Worm (Caenorhabditis elegans): ENCODE measurements around the gene sqst-4.

DNA sequence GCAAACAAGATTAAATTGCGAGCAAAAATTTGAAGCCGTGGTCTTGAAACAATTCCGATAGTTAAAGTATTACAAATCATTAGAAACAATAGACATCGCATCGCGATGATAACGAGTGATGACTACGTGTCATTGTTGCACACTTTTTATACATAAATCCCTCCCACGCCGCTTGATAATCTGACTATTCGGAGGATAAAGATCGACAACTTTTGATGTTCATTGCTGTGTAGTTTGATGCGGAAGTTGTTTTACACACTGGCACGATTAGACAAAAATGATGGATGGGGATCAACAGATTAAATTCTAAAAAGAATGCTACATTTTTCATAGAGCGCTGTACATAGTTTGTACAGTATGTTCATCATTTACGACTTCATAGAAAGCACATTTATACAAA lies 9.0 kb upstream of the sqst-4 start, which contains the start of gene T08G3.11:
- no peak for TF ChIP-seq scrt-1 (GFP tag; IDR thresholded peaks at IDR 0.05)
- TF ChIP-seq F13C5.2 (tag; optimal IDR thresholded peaks at IDR 0.05): no peak
- no peak for TF ChIP-seq hnd-1 (tag; optimal IDR thresholded peaks at IDR 0.05)
- no peak for TF ChIP-seq tbx-11 (GFP tag; IDR thresholded peaks at IDR 0.05)
- TF ChIP-seq sea-1 (GFP tag; conservative IDR thresholded peaks at IDR 0.05): no peak
- TF ChIP-seq ceh-13 (GFP tag; optimal IDR thresholded peaks at IDR 0.05): no peak
- TF ChIP-seq flt-1 (GFP tag; IDR thresholded peaks at IDR 0.05): no peak

Measured in whole organism, early embryonic.